Worm (Caenorhabditis elegans): ENCODE measurements around the gene K07F5.6.
A peak's percentile ranks its signal among the peaks of the same experiment; 100 is the strongest.

K07F5.6 gene

DNA sequence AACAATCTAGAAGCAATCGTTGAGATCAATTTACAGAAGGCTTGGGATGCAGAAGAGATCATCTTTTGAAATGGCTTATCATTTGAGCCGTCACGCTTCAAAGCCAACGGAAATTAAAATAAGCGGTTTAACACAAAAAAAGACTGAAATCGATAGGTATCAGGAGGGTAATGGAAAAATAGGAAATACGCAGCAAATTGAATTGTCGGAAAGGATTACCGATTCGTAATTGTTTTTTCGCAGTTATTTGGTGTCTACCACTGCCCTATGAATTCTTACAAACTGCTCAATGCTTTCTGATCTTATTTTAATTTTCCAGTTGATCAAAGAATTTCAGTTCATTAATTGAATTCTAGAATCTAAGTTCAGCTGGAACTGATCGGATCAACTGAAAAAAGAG, 35.0 kb downstream of the K07F5.6 start:
- TF ChIP-seq die-1 (tag; optimal IDR thresholded peaks at IDR 0.05) (no peak), sptf-2 (GFP tag; optimal IDR thresholded peaks at IDR 0.05) (no peak), ztf-6 (GFP tag; IDR thresholded peaks at IDR 0.05) (no peak), gei-17 (GFP tag; optimal IDR thresholded peaks at IDR 0.05) (no peak), nhr-27 (tag; optimal IDR thresholded peaks at IDR 0.05) (no peak), F10E7.11 (tag; optimal IDR thresholded peaks at IDR 0.05) (no peak), aptf-3 (GFP tag; IDR thresholded peaks at IDR 0.05) (no peak), mes-4 (tag; optimal IDR thresholded peaks at IDR 0.05) (no peak), tbx-9 (tag; optimal IDR thresholded peaks at IDR 0.05; ENCODE audit: borderline replicate concordance) (no peak), madf-8 (GFP tag; conservative IDR thresholded peaks at IDR 0.05) (no peak), madf-10 (tag; optimal IDR thresholded peaks at IDR 0.05) (no peak), B0035.1 (tag; optimal IDR thresholded peaks at IDR 0.05) (no peak)

DNA sequence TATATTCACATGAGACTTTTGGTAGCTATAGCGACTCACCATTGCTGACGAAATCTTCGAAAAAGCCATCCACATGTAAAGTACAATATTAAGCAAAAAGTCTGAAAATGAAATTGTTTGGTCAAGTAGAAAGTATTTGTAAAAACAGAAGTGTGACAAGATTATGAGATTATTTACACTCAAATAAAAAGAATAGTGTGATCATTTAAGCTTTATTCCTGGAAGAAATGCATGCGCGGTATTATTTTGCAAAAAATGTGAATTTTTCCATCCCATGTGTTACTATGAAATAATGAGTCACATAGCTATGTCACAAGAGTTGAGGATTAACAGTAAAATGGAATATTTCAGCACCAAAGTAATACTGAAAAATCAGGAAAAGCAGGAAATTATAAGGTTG, 35.8 kb downstream of the K07F5.6 start, which contains the start of gene dct-15:
TSS of gene dct-15 (minus strand) at position 101 of the 400 bp plus-strand sequence.
- TF ChIP-seq ccch-3 (GFP tag; optimal IDR thresholded peaks at IDR 0.05), result no peak
- no peak for TF ChIP-seq C17E4.6 (GFP tag; IDR thresholded peaks at IDR 0.05)
- no peak for TF ChIP-seq sea-2 (GFP tag; IDR thresholded peaks at IDR 0.05)
- TF ChIP-seq F52B5.7 (tag; optimal IDR thresholded peaks at IDR 0.05), result no peak
- TF ChIP-seq egl-44 (GFP tag; IDR thresholded peaks at IDR 0.05), result no peak
- no peak for TF ChIP-seq ceh-91 (GFP tag; IDR thresholded peaks at IDR 0.05)
- TF ChIP-seq egrh-3 (GFP tag; IDR thresholded peaks at IDR 0.05), result no peak

DNA sequence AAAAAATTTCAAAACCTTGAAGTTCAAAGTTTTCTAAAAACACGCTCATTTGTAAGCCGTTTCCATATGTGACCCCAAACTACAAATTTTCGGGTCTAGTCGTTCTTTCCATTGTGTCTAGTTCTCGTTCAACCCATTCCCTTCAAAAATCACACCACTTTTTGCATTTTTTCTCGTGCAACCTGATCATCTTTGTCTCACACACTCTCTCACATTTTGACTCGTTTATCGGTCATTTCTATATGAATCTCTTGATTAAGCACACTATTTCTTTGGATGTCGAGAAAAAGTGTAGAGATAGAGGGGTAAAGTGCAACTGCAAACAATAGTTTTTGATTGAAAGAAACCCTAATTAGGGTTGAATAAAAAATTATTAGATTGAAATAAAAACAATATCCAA, 42.9 kb downstream of the K07F5.6 start:
- no peak for TF ChIP-seq efl-1 (GFP tag; optimal IDR thresholded peaks at IDR 0.05)
- TF ChIP-seq snpc-1.3 (tag; optimal IDR thresholded peaks at IDR 0.05; ENCODE audit: insufficient read depth), result no peak
- TF ChIP-seq cebp-1 (GFP tag; IDR thresholded peaks at IDR 0.05), result no peak
- TF ChIP-seq cebp-1 (tag; optimal IDR thresholded peaks at IDR 0.05), result peak; percentile 55
- no peak for TF ChIP-seq nhr-179 (tag; optimal IDR thresholded peaks at IDR 0.05)
- no peak for TF ChIP-seq hrde-1 (tag; optimal IDR thresholded peaks at IDR 0.05; ENCODE audit: borderline replicate concordance)
- no peak for TF ChIP-seq ztf-22 (GFP tag; optimal IDR thresholded peaks at IDR 0.05)
- TF ChIP-seq sea-2 (GFP tag; IDR thresholded peaks at IDR 0.05), result no peak
- TF ChIP-seq mel-28 (tag; optimal IDR thresholded peaks at IDR 0.05; ENCODE audit: borderline replicate concordance), result no peak
- TF ChIP-seq sdz-38 (tag; optimal IDR thresholded peaks at IDR 0.05), result no peak
- no peak for TF ChIP-seq F49E8.2 (tag; optimal IDR thresholded peaks at IDR 0.05; ENCODE audit: insufficient read depth)
- TF ChIP-seq madf-8 (GFP tag; conservative IDR thresholded peaks at IDR 0.05), result no peak
- TF ChIP-seq ets-4 (GFP tag; optimal IDR thresholded peaks at IDR 0.05), result peak; percentile 35
- no peak for TF ChIP-seq somi-1 (GFP tag; optimal IDR thresholded peaks at IDR 0.05)
- TF ChIP-seq egl-44 (GFP tag; IDR thresholded peaks at IDR 0.05), result 0 out of 2 replicates have a peak, but pooled peaks have one; percentile 15
- TF ChIP-seq lin-35 (GFP tag; optimal IDR thresholded peaks at IDR 0.05), result no peak
- TF ChIP-seq lir-1 (GFP tag; conservative IDR thresholded peaks at IDR 0.05), result no peak
- TF ChIP-seq hmg-1.2 (GFP tag; IDR thresholded peaks at IDR 0.05), result peak; percentile 75; the same call in 1 of the 2 replicates
- TF ChIP-seq pha-4 (tag; optimal IDR thresholded peaks at IDR 0.05), result no peak
- peak; percentile 16 for TF ChIP-seq attf-5 (GFP tag; optimal IDR thresholded peaks at IDR 0.05)
- peak; percentile 18 for TF ChIP-seq lin-40 (tag; optimal IDR thresholded peaks at IDR 0.05)
- no peak for TF ChIP-seq F10E7.11 (tag; optimal IDR thresholded peaks at IDR 0.05)
- TF ChIP-seq athp-1 (tag; optimal IDR thresholded peaks at IDR 0.05), result no peak
- peak; percentile 74 for TF ChIP-seq nhr-80 (tag; optimal IDR thresholded peaks at IDR 0.05)
- no peak for TF ChIP-seq C17E4.6 (GFP tag; IDR thresholded peaks at IDR 0.05)
- TF ChIP-seq tbp1 (GFP tag; optimal IDR thresholded peaks at IDR 0.05), result peak; percentile 24
- TF ChIP-seq akir-1 (GFP tag; optimal IDR thresholded peaks at IDR 0.05), result no peak
- peak; percentile 42; the same call in 1 of the 2 replicates for TF ChIP-seq B0336.3 (GFP tag; IDR thresholded peaks at IDR 0.05)
- TF ChIP-seq madf-10 (tag; optimal IDR thresholded peaks at IDR 0.05), result peak; percentile 29
- TF ChIP-seq hsf-1 (GFP tag; IDR thresholded peaks at IDR 0.05), result no peak
- no peak for TF ChIP-seq let-607 (tag; optimal IDR thresholded peaks at IDR 0.05)
- TF ChIP-seq chd-7 (tag; optimal IDR thresholded peaks at IDR 0.05), result no peak

Data from whole organism, young adult.